Fruit fly (Drosophila melanogaster): ENCODE data around the gene Papst2.

Gene Papst2

dm6 chr3L:17010492-17011303, 31.9 kb upstream of the Papst2 start (continued):
- TF ChIP-seq dmrt99B (tag; optimal IDR thresholded peaks at IDR 0.05) (peak; percentile 32), CG2129 (GFP tag; IDR thresholded peaks at IDR 0.05; ENCODE audit: partially characterized antibody) (no peak), sr (GFP tag; IDR thresholded peaks at IDR 0.05) (0 out of 3 replicates have a peak, but pooled peaks have one; percentile 26), CG11696 (GFP tag; IDR thresholded peaks at IDR 0.05) (no peak), D (optimal IDR thresholded peaks at IDR 0.05) (peak; percentile 79), D (GFP tag; optimal IDR thresholded peaks at IDR 0.05) (no peak), gsb-n (tag; optimal IDR thresholded peaks at IDR 0.05) (peak; percentile 15), pnt (GFP tag; optimal IDR thresholded peaks at IDR 0.05) (no peak), CG9932 (GFP tag; IDR thresholded peaks at IDR 0.05) (peak; percentile 20; the same call in 1 of the 2 replicates), al (GFP tag; IDR thresholded peaks at IDR 0.05) (0 out of 2 replicates have a peak, but pooled peaks have one; percentile 15), CG15696 (tag; optimal IDR thresholded peaks at IDR 0.05) (no peak), Chrac-16 (GFP tag; optimal IDR thresholded peaks at IDR 0.05) (no peak), CG5953 (GFP tag; IDR thresholded peaks at IDR 0.05) (0 out of 2 replicates have a peak, but pooled peaks have one; percentile 1)

- TF ChIP-seq C15 (GFP tag; IDR thresholded peaks at IDR 0.05), result no peak
- no peak for TF ChIP-seq MTF-1 (GFP tag; optimal IDR thresholded peaks at IDR 0.05; ENCODE audit: borderline replicate concordance)
- TF ChIP-seq Sox100B (GFP tag; optimal IDR thresholded peaks at IDR 0.05), result no peak
- TF ChIP-seq CG10431 (GFP tag; optimal IDR thresholded peaks at IDR 0.05), result no peak
- no peak for TF ChIP-seq CG16813 (GFP tag; IDR thresholded peaks at IDR 0.05; ENCODE audit: partially characterized antibody)
- no peak for TF ChIP-seq CG9817 (tag; optimal IDR thresholded peaks at IDR 0.05)
- no peak for TF ChIP-seq Meics (GFP tag; optimal IDR thresholded peaks at IDR 0.05)
- TF ChIP-seq CG33557 (GFP tag; optimal IDR thresholded peaks at IDR 0.05), result no peak
- TF ChIP-seq Dad (GFP tag; optimal IDR thresholded peaks at IDR 0.05), result no peak
- no peak for TF ChIP-seq Fer3 (tag; optimal IDR thresholded peaks at IDR 0.05)
- TF ChIP-seq CG14667 (GFP tag; IDR thresholded peaks at IDR 0.05), result no peak
- no peak for TF ChIP-seq Dek (tag; optimal IDR thresholded peaks at IDR 0.05)
- TF ChIP-seq pb (GFP tag; optimal IDR thresholded peaks at IDR 0.05), result no peak
- TF ChIP-seq kni (GFP tag; optimal IDR thresholded peaks at IDR 0.05), result no peak
- no peak for TF ChIP-seq CG13123 (GFP tag; optimal IDR thresholded peaks at IDR 0.05)
- TF ChIP-seq ara (GFP tag; IDR thresholded peaks at IDR 0.05), result no peak
- TF ChIP-seq lab (GFP tag; optimal IDR thresholded peaks at IDR 0.05), result no peak
- TF ChIP-seq h (optimal IDR thresholded peaks at IDR 0.05), result no peak
- TF ChIP-seq sd (tag; optimal IDR thresholded peaks at IDR 0.05), result peak; percentile 19
- TF ChIP-seq insv (GFP tag; optimal IDR thresholded peaks at IDR 0.05), result no peak
- no peak for TF ChIP-seq CG15073 (GFP tag; optimal IDR thresholded peaks at IDR 0.05)
- TF ChIP-seq CG12155 (GFP tag; optimal IDR thresholded peaks at IDR 0.05), result no peak
- no peak for TF ChIP-seq Nf-YB (GFP tag; optimal IDR thresholded peaks at IDR 0.05)
- no peak for TF ChIP-seq Atf3 (GFP tag; optimal IDR thresholded peaks at IDR 0.05)
- TF ChIP-seq sr (GFP tag; IDR thresholded peaks at IDR 0.05), result peak; percentile 62; the same call in 1 of the 3 replicates
- TF ChIP-seq CG4730 (GFP tag; IDR thresholded peaks at IDR 0.05), result no peak
- no peak for TF ChIP-seq Stat92E (GFP tag; optimal IDR thresholded peaks at IDR 0.05)
- TF ChIP-seq ci (GFP tag; IDR thresholded peaks at IDR 0.05), result 0 out of 3 replicates have a peak, but pooled peaks have one; percentile 19
- no peak for TF ChIP-seq CG3065 (GFP tag; optimal IDR thresholded peaks at IDR 0.05)
- TF ChIP-seq CG30403 (GFP tag; optimal IDR thresholded peaks at IDR 0.05), result no peak
- no peak for TF ChIP-seq unpg (GFP tag; optimal IDR thresholded peaks at IDR 0.05)
- no peak for TF ChIP-seq CG6272 (GFP tag; IDR thresholded peaks at IDR 0.05)
- no peak for TF ChIP-seq sima (GFP tag; optimal IDR thresholded peaks at IDR 0.05)
- no peak for TF ChIP-seq hth (optimal IDR thresholded peaks at IDR 0.05)
- peak; percentile 48 for TF ChIP-seq Jarid2 (GFP tag; optimal IDR thresholded peaks at IDR 0.05)
- no peak for TF ChIP-seq Kr (GFP tag; optimal IDR thresholded peaks at IDR 0.05)
Measured at dm6 chr3L:17011351-17012016, 31.1 kb upstream of the Papst2 start.

Data from whole organism, embryonic.